Fruit fly (Drosophila melanogaster): ENCODE data around the gene SmydA-8.

dm6 chrX:2218455-2218854 is 4.8 kb upstream of the SmydA-8 start:
- TF ChIP-seq Atf6 (GFP tag; IDR thresholded peaks at IDR 0.05) (no peak), CTCF (GFP tag; optimal IDR thresholded peaks at IDR 0.05) (no peak), chinmo (GFP tag; IDR thresholded peaks at IDR 0.05; ENCODE audit: partially characterized antibody) (no peak), CG12104 (GFP tag; optimal IDR thresholded peaks at IDR 0.05) (no peak), CG10274 (GFP tag; optimal IDR thresholded peaks at IDR 0.05) (no peak)
